Worm (Caenorhabditis elegans) whole organism, dauer: ENCODE results near the gene nhr-107.

Experiments
- unc-62 ChIP-seq: sonication (generic microtip); optimal IDR thresholded peaks from 2 replicates; lab custom pipeline; 2017; ENCODE audit warnings: missing biosample characterization, missing genetic modification reagents, missing genetic modification characterization

nhr-107 gene

DNA sequence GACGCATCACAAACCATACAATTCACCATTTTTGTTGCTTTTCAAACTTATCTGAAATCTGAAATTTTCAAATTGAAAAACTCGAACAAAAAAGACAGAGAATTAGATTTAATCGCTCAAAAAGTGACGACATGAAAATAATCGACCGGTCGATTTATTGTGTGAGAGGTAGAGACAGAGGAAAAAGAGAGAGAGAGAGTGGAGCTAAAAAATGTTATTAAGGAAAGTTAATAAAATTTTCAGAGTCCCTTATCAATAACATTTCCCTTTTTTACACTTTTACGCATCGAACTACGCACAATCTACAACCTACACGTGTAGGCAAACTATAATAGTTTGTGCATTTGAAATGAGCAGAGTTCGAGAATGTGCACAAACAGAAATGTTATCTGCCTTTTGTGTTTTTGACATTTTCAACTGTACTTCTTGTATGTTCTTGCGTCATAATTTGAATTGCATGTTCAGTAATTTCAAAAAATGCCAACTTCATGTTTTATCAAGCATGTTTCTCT lies at the start of gene nhr-107:
nhr-107 (minus strand) TSS at position 51 of the 512 bp plus-strand sequence.
- TF ChIP-seq unc-62 (GFP tag; lab: Kevin White, UChicago), result no peak

- no peak for TF ChIP-seq unc-62 (GFP tag; lab: Kevin White, UChicago)
These were observed 49.1 kb upstream of the nhr-107 start, which contains the start of gene F20A1.2 for ce11 chrV:7046005-7046404. F20A1.2 (plus strand) TSS chrV:7046305.

DNA sequence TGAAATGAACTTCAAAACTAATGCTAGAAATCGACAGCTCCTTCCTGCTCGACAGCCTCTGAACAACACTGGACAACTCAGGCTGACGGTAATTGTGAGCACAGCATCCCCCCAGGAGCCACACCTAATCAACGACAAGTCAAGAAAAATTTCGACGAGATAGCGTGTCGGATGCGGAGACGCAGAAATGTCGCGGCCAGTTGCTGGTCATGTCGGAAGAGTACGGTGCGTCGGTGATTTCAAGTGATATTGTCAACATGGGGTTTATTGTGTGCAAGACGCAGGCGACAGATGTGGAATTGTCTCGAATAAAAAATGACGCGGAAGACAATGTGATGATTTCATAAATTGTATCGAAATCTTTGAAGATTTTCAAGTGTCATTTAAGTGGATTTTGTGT lies 39.6 kb upstream of the nhr-107 start, which contains the start of gene twk-11:
twk-11 (minus strand) TSS at position 101 of the 400 bp plus-strand sequence.
- TF ChIP-seq unc-62 (GFP tag; lab: Kevin White, UChicago), result no peak

ce11 chrV:7027055-7027454 lies 30.2 kb upstream of the nhr-107 start, which contains the start of gene F20A1.6:
F20A1.6 (minus strand) TSS chrV:7027155.
- TF ChIP-seq unc-62 (GFP tag; lab: Kevin White, UChicago), result no peak

DNA sequence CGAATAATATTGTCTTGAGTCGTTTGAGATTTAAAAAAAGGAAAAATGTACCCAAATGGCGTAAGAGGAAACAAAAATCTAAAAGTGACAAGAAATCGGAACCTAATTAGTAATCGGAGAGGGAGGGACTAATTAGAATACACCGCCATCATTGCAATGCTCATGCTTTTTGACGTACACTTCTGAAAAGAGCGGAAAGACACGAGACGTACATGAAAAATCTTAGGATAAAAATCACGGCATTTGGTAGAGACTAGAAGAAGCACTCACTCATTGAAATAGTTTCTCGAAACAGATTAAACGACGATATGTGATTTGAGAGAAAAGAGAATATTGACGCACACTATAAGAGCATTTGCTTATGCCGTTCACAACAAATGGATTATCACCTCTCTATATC lies 26.1 kb upstream of the nhr-107 start:
- TF ChIP-seq unc-62 (GFP tag; lab: Kevin White, UChicago), result no peak

ce11 chrV:7021772-7022171 lies 24.9 kb upstream of the nhr-107 start, which contains the start of gene F20A1.4:
F20A1.4 (minus strand) TSS chrV:7021872.
- TF ChIP-seq unc-62 (GFP tag; lab: Kevin White, UChicago), result no peak

ce11 chrV:7017059-7017458 lies 20.2 kb upstream of the nhr-107 start, which contains the start of gene srsx-32:
srsx-32 (plus strand) TSS chrV:7017359.
- no peak for TF ChIP-seq unc-62 (GFP tag; lab: Kevin White, UChicago)

ce11 chrV:7015872-7016271 lies 19.0 kb upstream of the nhr-107 start, which contains the start of gene C33G8.13:
C33G8.13 (minus strand) TSS chrV:7015972.
- no peak for TF ChIP-seq unc-62 (GFP tag; lab: Kevin White, UChicago)

DNA sequence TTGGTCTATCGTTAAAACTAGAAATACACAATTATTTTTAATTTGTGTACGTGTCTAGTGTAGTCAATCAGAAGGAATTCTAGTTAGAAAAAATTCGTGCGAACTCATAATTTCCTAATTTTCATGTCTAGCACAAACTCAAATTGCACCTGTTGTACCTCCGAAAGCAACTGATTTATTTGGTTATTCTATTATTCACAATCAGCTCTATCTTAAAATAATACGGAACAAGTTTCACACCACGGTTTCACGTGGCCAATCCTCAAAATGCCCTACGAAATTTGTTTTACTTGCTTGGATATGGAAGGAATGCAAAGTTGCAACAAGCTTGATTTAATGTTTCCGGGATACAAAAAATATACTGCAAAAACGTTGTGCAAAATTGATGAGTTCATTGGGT lies 15.7 kb upstream of the nhr-107 start, which contains the start of gene srw-127:
srw-127 (plus strand) TSS at position 301 of the 400 bp plus-strand sequence.
- no peak for TF ChIP-seq unc-62 (GFP tag; lab: Kevin White, UChicago)

ce11 chrV:7009461-7009860 lies 12.6 kb upstream of the nhr-107 start, which contains the start of gene C33G8.2:
C33G8.2 (plus strand) TSS chrV:7009761.
- no peak for TF ChIP-seq unc-62 (GFP tag; lab: Kevin White, UChicago)

ce11 chrV:7007307-7007706 lies 10.4 kb upstream of the nhr-107 start, which contains the start of gene drd-10:
drd-10 (plus strand) TSS chrV:7007607.
- TF ChIP-seq unc-62 (GFP tag; lab: Kevin White, UChicago), result no peak

ce11 chrV:7005964-7006363 lies 9.1 kb upstream of the nhr-107 start, which contains the start of gene spig-10:
spig-10 (plus strand) TSS chrV:7006264.
- TF ChIP-seq unc-62 (GFP tag; lab: Kevin White, UChicago), result no peak

ce11 chrV:7003850-7004249 lies 7.0 kb upstream of the nhr-107 start, which contains the start of gene srab-4:
srab-4 (plus strand) TSS chrV:7004150.
- TF ChIP-seq unc-62 (GFP tag; lab: Kevin White, UChicago), result no peak

DNA sequence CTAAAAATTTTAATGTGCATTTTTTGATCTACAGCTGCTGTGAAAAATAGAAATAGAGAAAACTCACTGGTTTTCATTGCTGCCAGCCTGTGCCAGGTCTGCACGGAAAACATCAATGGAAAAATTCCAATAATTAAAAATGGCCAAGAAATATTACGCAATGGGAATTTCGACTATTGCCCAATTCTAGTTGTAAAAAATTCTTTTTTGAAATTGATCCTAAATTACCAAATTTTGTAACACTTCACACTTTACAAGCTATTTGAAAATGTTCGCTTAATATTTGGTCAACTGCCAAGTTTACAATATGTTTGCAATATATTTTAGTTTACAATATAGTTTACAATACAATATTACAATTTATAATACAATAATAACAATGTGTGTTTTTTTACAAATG lies 3.8 kb upstream of the nhr-107 start:
- no peak for TF ChIP-seq unc-62 (GFP tag; lab: Kevin White, UChicago)

DNA sequence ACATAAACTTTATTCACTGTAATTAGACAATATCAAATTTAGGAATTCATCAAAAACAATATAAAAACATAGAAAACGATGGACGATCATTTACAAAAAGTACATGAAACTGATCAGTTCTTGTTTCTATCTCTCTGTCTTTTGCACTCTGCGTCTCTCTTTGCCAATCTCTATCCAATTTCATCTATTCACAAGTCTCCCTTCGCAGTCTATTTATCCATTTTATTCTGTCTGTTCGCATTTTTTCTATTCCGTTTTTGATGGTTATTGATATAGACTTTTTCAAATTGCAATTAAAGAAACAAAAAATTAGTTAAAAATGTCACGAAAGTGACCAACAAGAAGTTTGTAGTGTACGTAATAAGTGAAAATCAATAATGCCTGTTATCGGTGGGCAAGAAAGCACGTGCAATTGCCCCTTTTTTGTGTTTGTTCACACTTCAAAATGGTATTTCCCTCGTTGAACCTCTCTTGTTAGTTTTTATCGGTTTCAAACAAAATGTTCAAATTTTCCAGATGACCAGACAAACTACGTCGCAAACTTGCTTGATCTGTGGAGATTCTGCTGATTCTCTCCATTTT lies 1.5 kb upstream of the nhr-107 start, which contains the start of gene nhr-42:
nhr-42 (plus strand) TSS at position 517 of the 582 bp plus-strand sequence.
- TF ChIP-seq unc-62 (GFP tag; lab: Kevin White, UChicago), result no peak

DNA sequence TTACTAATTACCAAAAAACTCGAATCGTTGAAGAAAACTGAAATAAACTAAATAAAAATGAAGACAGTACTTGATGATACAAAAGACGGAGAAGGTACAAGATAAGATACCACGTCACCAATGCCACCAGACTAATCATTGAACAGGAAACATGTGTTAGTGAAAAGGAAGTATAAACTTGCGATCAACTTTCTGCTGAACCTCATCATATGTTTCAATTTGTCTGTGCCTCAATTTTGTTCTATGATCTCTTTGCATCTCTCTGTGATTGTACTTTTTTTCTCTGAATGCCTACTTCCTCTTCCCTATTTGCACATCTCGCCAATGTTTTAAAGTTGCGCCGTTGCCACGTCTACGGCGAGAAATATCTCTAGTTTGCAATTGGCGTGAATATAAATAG lies 2.9 kb downstream of the nhr-107 start:
- no peak for TF ChIP-seq unc-62 (GFP tag; lab: Kevin White, UChicago)
